Worm (Caenorhabditis elegans): ENCODE measurements around the gene T14E8.2.
A peak's percentile ranks its signal among the peaks of the same experiment; 100 is the strongest.

T14E8.2 gene

DNA sequence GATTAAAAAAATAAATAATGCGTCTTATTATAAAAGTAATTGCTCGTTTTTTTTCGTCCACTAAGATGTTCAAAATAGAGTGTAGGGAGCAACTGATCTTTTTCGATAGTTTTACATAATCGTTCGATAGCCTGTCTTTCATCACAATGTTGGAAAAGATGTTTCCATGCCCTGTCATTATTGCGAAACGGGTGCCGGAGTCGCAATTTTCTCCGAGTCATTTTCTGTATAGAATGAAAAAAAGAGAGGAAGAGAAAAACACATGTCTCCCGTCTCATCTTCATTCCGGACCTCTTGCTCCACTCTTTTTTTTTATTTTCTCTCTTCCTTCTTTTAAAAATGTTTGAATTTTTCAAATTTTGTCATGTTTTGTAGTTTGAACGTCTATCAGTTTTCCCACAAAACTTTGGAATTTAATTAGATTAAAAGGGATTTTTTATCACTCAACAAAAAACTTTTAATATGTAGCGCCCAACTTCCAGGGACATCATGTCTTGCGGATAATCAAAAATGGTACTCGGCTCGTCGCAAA is 10.1 kb downstream of the T14E8.2 start, which contains the start of gene svh-2:
svh-2 (plus strand) TSS at position 482 of the 532 bp plus-strand sequence.
- TF ChIP-seq nhr-71 (tag; optimal IDR thresholded peaks at IDR 0.05) (peak; percentile 2), snpc-4 (tag; optimal IDR thresholded peaks at IDR 0.05) (no peak), nhr-84 (tag; optimal IDR thresholded peaks at IDR 0.05) (no peak), unc-130 (tag; optimal IDR thresholded peaks at IDR 0.05) (no peak), ama-1 (optimal IDR thresholded peaks at IDR 0.05) (no peak), lin-13 (GFP tag; optimal IDR thresholded peaks at IDR 0.05) (no peak), nhr-47 (tag; optimal IDR thresholded peaks at IDR 0.05) (no peak), nhr-28 (tag; optimal IDR thresholded peaks at IDR 0.05) (no peak), dsc-1 (tag; optimal IDR thresholded peaks at IDR 0.05) (peak; percentile 41), tlp-1 (tag; optimal IDR thresholded peaks at IDR 0.05) (no peak), hpl-2 (GFP tag; optimal IDR thresholded peaks at IDR 0.05) (no peak), lin-39 (tag; optimal IDR thresholded peaks at IDR 0.05) (no peak), nhr-76 (tag; optimal IDR thresholded peaks at IDR 0.05) (no peak), ceh-82 (tag; optimal IDR thresholded peaks at IDR 0.05) (peak in 1 of 3 experiments; percentile 3), lin-14 (GFP tag; optimal IDR thresholded peaks at IDR 0.05) (peak; percentile 50), rnt-1 (tag; optimal IDR thresholded peaks at IDR 0.05) (peak; percentile 43), lsy-2 (tag; optimal IDR thresholded peaks at IDR 0.05) (peak in 1 of 2 experiments; percentile 0), nhr-19 (GFP tag; conservative IDR thresholded peaks at IDR 0.05) (no peak), ceh-90 (tag; optimal IDR thresholded peaks at IDR 0.05) (no peak)

DNA sequence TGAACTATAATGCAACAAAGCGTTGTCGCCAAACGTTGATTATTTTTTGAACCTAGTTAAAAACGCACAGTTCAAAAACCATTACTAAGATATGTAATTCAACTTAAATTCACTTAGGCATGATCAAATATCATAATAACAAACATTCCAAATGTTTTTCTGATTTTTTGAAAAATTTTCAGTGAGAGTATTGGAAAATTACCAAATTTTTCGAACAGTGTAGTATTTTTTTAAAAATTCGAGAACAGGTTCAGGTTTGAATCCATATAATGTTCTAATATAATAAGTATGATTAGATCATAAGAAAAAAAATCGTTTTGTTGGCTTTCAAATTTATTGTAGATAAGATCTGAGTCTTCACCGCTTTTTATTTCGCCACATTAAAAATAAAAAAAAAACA is 10.8 kb downstream of the T14E8.2 start:
- TF ChIP-seq mef-2 (tag; optimal IDR thresholded peaks at IDR 0.05) = no peak
- no peak for TF ChIP-seq F16B12.6 (tag; optimal IDR thresholded peaks at IDR 0.05)
- no peak for TF ChIP-seq rnt-1 (tag; optimal IDR thresholded peaks at IDR 0.05)
- no peak for TF ChIP-seq nhr-20 (tag; optimal IDR thresholded peaks at IDR 0.05)

DNA sequence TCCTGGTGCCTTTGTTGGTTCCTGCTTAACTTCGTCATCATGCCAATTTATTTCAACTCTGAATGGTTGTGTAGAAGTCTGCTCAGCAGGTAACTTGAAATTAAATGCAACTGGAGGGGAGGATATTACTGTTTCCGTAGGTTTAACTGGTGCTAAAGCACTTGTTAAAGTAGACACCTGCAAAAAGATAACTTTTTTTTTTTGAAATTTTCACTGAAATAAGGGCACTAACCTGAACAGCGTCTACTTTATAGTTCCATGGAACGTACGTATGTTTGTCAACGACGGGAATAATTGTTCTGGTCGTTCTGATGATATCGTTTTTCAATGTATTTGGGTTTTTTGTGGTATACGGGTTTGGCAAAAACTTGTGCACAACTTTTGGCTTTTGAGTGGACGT is 17.7 kb downstream of the T14E8.2 start:
- TF ChIP-seq fos-1 (tag; optimal IDR thresholded peaks at IDR 0.05) (no peak), pax-3 (tag; optimal IDR thresholded peaks at IDR 0.05) (no peak), sox-4 (tag; optimal IDR thresholded peaks at IDR 0.05) (no peak), fkh-4 (tag; optimal IDR thresholded peaks at IDR 0.05; ENCODE audit: borderline replicate concordance) (no peak), zip-4 (GFP tag; optimal IDR thresholded peaks at IDR 0.05) (no peak), aha-1 (tag; optimal IDR thresholded peaks at IDR 0.05) (no peak), mef-2 (tag; optimal IDR thresholded peaks at IDR 0.05) (no peak), Y116A8C.19 (tag; optimal IDR thresholded peaks at IDR 0.05; ENCODE audit: borderline replicate concordance) (no peak), dsc-1 (tag; optimal IDR thresholded peaks at IDR 0.05) (no peak), ztf-11 (tag; optimal IDR thresholded peaks at IDR 0.05) (no peak)

DNA sequence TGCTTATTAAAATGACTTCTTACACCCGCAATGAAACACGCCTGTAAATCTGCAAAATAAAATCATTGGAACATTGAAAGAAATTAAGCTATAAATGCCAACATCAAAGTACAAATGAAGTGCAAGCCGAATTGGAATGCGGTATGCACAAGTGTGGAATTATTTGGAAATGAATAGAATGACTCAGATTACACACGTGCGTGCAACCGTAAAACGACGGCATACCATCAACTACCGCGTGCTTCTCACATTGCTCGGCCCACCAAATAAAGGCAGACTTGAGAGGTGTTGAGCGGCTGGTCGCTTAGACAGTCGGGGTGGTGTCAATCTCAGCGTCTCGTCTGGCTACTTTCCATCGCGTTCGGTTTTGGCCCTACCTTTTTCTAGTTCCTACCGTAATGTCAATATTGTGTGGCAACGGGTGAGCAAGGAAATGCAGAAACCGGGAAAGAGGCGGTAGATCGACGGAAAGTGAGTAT is 19.6 kb downstream of the T14E8.2 start, which contains the start of gene aaim-1:
aaim-1 (minus strand) TSS at position 51 of the 479 bp plus-strand sequence.
- no peak for TF ChIP-seq nhr-47 (tag; optimal IDR thresholded peaks at IDR 0.05)
- TF ChIP-seq C34B4.2 (tag; optimal IDR thresholded peaks at IDR 0.05) = no peak
- no peak for TF ChIP-seq fkh-8 (tag; optimal IDR thresholded peaks at IDR 0.05)
- TF ChIP-seq sox-4 (tag; optimal IDR thresholded peaks at IDR 0.05) = no peak
- TF ChIP-seq nhr-76 (tag; optimal IDR thresholded peaks at IDR 0.05) = no peak
- no peak for TF ChIP-seq xbp-1 (tag; optimal IDR thresholded peaks at IDR 0.05)

DNA sequence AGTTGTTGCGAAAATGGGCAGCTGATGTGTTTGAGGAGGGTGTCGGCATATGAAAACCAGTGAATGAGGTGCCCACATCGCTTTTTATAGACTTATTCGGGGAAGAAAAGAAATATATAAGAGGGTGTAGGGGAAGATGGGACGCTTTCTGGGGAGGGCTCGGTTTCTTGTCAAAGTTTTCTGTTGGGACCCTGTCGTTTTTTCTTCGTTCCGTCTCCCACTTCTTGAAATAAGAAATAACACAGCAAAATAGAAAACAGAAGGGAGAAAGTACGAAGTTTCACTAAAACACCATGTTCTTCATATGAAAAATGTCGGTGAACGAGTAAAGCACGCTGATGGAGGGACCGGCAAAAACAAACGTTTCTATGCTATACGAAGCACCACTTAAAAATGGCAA is 26.8 kb downstream of the T14E8.2 start, which contains the start of gene dop-3:
dop-3 (minus strand) TSS at position 101 of the 400 bp plus-strand sequence.
- no peak for TF ChIP-seq pag-3 (tag; optimal IDR thresholded peaks at IDR 0.05; ENCODE audit: borderline replicate concordance, insufficient read depth)

All from whole organism, L1 larva.